Worm (Caenorhabditis elegans) whole organism, L1 larva: Measurements from ENCODE around the gene K11H3.2.

Source experiments
- C16A3.4 ChIP-seq: fragments of 150-350 bp; optimal IDR thresholded peaks from 2 replicates; lab custom pipeline; 2014; ENCODE audit warnings: missing biosample characterization, missing genetic modification characterization
- F16B12.6 ChIP-seq: fragments of 150-350 bp; optimal IDR thresholded peaks from 2 replicates; lab custom pipeline; 2014; ENCODE audit warnings: missing biosample characterization, missing genetic modification characterization
- aha-1 ChIP-seq: fragments of 150-350 bp; optimal IDR thresholded peaks from 2 replicates; lab custom pipeline; 2014; ENCODE audit warnings: missing biosample characterization, missing genetic modification characterization
- aly-2 ChIP-seq: fragments of 150-350 bp; optimal IDR thresholded peaks from 2 replicates; lab custom pipeline; 2014; ENCODE audit warnings: missing biosample characterization, missing genetic modification characterization
- blmp-1 ChIP-seq: fragments of 150-350 bp; optimal IDR thresholded peaks from 2 replicates; lab custom pipeline; 2014; ENCODE audit warnings: missing biosample characterization, missing genetic modification characterization
- ceh-82 ChIP-seq, 3 experiments: fragments of 150-350 bp in 1 of 3; sonication (generic microtip) in 2 of 3; optimal IDR thresholded peaks; 2 replicates each; lab custom pipeline; 2014 to 2017; ENCODE audit warnings: missing biosample characterization in 3 of 3, missing genetic modification characterization in 3 of 3
- dpl-1 ChIP-seq, 3 experiments: fragments of 150-350 bp in 2 of 3; sonication (generic microtip) in 1 of 3; optimal IDR thresholded peaks; 2 replicates each; lab custom pipeline; 2014 to 2017; ENCODE audit warnings: missing biosample characterization in 3 of 3, missing genetic modification characterization in 3 of 3, missing genetic modification reagents in 3 of 3
- efl-1 ChIP-seq, 4 experiments: fragments of 150-350 bp; optimal IDR thresholded peaks in 3 of 4; peaks in 1 of 4; 1 replicate in 1 of 4; 2 replicates in 3 of 4; lab custom pipeline; 2014; ENCODE audit warnings: missing biosample characterization in 2 of 4, missing genetic modification characterization in 2 of 4, missing genetic modification reagents in 2 of 4
- efl-3 ChIP-seq: fragments of 200-800 bp; sonication (Bioruptor generic); optimal IDR thresholded peaks from 2 replicates; lab custom pipeline; 2018; ENCODE audit warnings: mild to moderate bottlenecking, missing genetic modification characterization, missing compliant biosample characterization
- egl-27 ChIP-seq, 2 experiments: fragments of 150-350 bp in 1 of 2; sonication (generic microtip); optimal IDR thresholded peaks; 3 replicates each; lab custom pipeline; 2017 to 2018; ENCODE audit warnings: missing biosample characterization in 2 of 2, missing genetic modification characterization in 2 of 2, missing genetic modification reagents in 2 of 2
- ets-5 ChIP-seq: fragments of 200-800 bp; sonication (Bioruptor generic); IDR thresholded peaks from 2 replicates; pipeline ENCODE4 v1.3.6; 2022; ENCODE audit warnings: missing genetic modification characterization, missing compliant biosample characterization
- fkh-10 ChIP-seq: sonication (generic microtip); optimal IDR thresholded peaks from 2 replicates; lab custom pipeline; 2017; ENCODE audit warnings: missing biosample characterization, missing genetic modification reagents, missing genetic modification characterization
- fkh-8 ChIP-seq: sonication (generic microtip); optimal IDR thresholded peaks from 2 replicates; lab custom pipeline; 2016; ENCODE audit warnings: mild to moderate bottlenecking, missing genetic modification characterization, missing compliant biosample characterization
- hlh-17 ChIP-seq: fragments of 200-800 bp; sonication (Bioruptor generic); optimal IDR thresholded peaks from 2 replicates; lab custom pipeline; 2018; ENCODE audit warnings: missing genetic modification characterization, mild to moderate bottlenecking, missing compliant biosample characterization, moderate library complexity, borderline replicate concordance
- hlh-4 ChIP-seq: sonication (generic microtip); optimal IDR thresholded peaks from 2 replicates; lab custom pipeline; 2016; ENCODE audit warnings: mild to moderate bottlenecking, missing genetic modification characterization, missing compliant biosample characterization
- isw-1 ChIP-seq: fragments of 200-800 bp; sonication (Bioruptor generic); IDR thresholded peaks from 2 replicates; pipeline ENCODE4 v1.3.6; 2022; ENCODE audit warnings: missing genetic modification characterization, missing compliant biosample characterization
- jun-1 ChIP-seq: fragments of 150-350 bp; optimal IDR thresholded peaks from 2 replicates; lab custom pipeline; 2014; ENCODE audit warnings: missing biosample characterization, missing genetic modification reagents, missing genetic modification characterization
- lin-15B ChIP-seq: fragments of 150-350 bp; sonication (generic microtip); optimal IDR thresholded peaks from 3 replicates; lab custom pipeline; 2014; ENCODE audit warnings: missing biosample characterization, missing genetic modification characterization
- lsy-2 ChIP-seq, 2 experiments: fragments of 150-350 bp; optimal IDR thresholded peaks; 2 replicates each; lab custom pipeline; 2014; ENCODE audit warnings: missing biosample characterization in 2 of 2, missing genetic modification characterization in 2 of 2
- mdl-1 ChIP-seq, 2 experiments: fragments of 150-350 bp; optimal IDR thresholded peaks; 2 replicates each; lab custom pipeline; 2014 to 2017; ENCODE audit warnings: missing biosample characterization in 2 of 2, missing genetic modification characterization in 2 of 2, inconsistent platforms in 1 of 2
- mef-2 ChIP-seq: fragments of 150-350 bp; optimal IDR thresholded peaks from 2 replicates; lab custom pipeline; 2014; ENCODE audit warnings: missing biosample characterization, missing genetic modification characterization
- mep-1 ChIP-seq: fragments of 150-350 bp; optimal IDR thresholded peaks from 2 replicates; lab custom pipeline; 2014; ENCODE audit warnings: missing biosample characterization, missing genetic modification characterization
- nhr-12 ChIP-seq: sonication (generic microtip); optimal IDR thresholded peaks from 2 replicates; lab custom pipeline; 2017; ENCODE audit warnings: missing biosample characterization, missing genetic modification characterization
- nhr-20 ChIP-seq: sonication (generic microtip); optimal IDR thresholded peaks from 2 replicates; lab custom pipeline; 2016; ENCODE audit warnings: mild to moderate bottlenecking, missing genetic modification characterization, missing compliant biosample characterization
- nhr-28 ChIP-seq: fragments of 150-350 bp; optimal IDR thresholded peaks from 2 replicates; lab custom pipeline; 2014; ENCODE audit warnings: missing biosample characterization, missing genetic modification characterization
- nhr-47 ChIP-seq: sonication (generic microtip); optimal IDR thresholded peaks from 2 replicates; lab custom pipeline; 2016; ENCODE audit warnings: mild to moderate bottlenecking, missing genetic modification characterization, moderate library complexity, missing compliant biosample characterization
- nhr-71 ChIP-seq: sonication (generic microtip); optimal IDR thresholded peaks from 2 replicates; lab custom pipeline; 2016; ENCODE audit warnings: mild to moderate bottlenecking, missing genetic modification characterization, moderate library complexity, missing compliant biosample characterization
- nhr-76 ChIP-seq: sonication (generic microtip); optimal IDR thresholded peaks from 2 replicates; lab custom pipeline; 2017; ENCODE audit warnings: missing biosample characterization, missing genetic modification characterization
- nhr-77 ChIP-seq: fragments of 150-350 bp; optimal IDR thresholded peaks from 2 replicates; lab custom pipeline; 2014; ENCODE audit warnings: missing biosample characterization, missing genetic modification characterization
- nhr-84 ChIP-seq: sonication (generic microtip); optimal IDR thresholded peaks from 2 replicates; lab custom pipeline; 2017; ENCODE audit warnings: missing biosample characterization, missing genetic modification characterization
- nhr-85 ChIP-seq: sonication (generic microtip); peaks from one replicate; lab custom pipeline; 2016; ENCODE audit warnings: missing genetic modification characterization, inconsistent platforms, missing compliant biosample characterization
- pag-3 ChIP-seq: sonication (generic microtip); optimal IDR thresholded peaks from 2 replicates; lab custom pipeline; 2017; ENCODE audit warnings: missing genetic modification characterization, mild to moderate bottlenecking, missing compliant biosample characterization, antibody characterized with exemption, borderline replicate concordance; ENCODE audit not compliant: insufficient read depth
- pax-3 ChIP-seq: fragments of 200-800 bp; sonication (Bioruptor generic); optimal IDR thresholded peaks from 2 replicates; lab custom pipeline; 2018; ENCODE audit warnings: mild to moderate bottlenecking, missing genetic modification characterization, moderate library complexity, missing compliant biosample characterization
- pqm-1 ChIP-seq: sonication (generic microtip); optimal IDR thresholded peaks from 3 replicates; lab custom pipeline; 2017; ENCODE audit warnings: missing biosample characterization, missing genetic modification characterization
- skn-1 ChIP-seq: fragments of 150-350 bp; optimal IDR thresholded peaks from 2 replicates; lab custom pipeline; 2014; ENCODE audit warnings: missing biosample characterization, missing genetic modification characterization
- snpc-4 ChIP-seq: fragments of 150-350 bp; optimal IDR thresholded peaks from 2 replicates; lab custom pipeline; 2014; ENCODE audit warnings: missing biosample characterization, missing genetic modification characterization
- snu-23 ChIP-seq: sonication (generic microtip); optimal IDR thresholded peaks from 2 replicates; lab custom pipeline; 2016; ENCODE audit warnings: missing genetic modification characterization, missing compliant biosample characterization
- sox-4 ChIP-seq: sonication (generic microtip); optimal IDR thresholded peaks from 2 replicates; lab custom pipeline; 2016; ENCODE audit warnings: missing genetic modification characterization, missing compliant biosample characterization
- sup-37 ChIP-seq: fragments of 200-800 bp; sonication (Bioruptor generic); optimal IDR thresholded peaks from 2 replicates; lab custom pipeline; 2018; ENCODE audit warnings: mild to moderate bottlenecking, missing genetic modification characterization, missing compliant biosample characterization
- tbx-2 ChIP-seq: sonication (generic microtip); optimal IDR thresholded peaks from 2 replicates; lab custom pipeline; 2016; ENCODE audit warnings: missing genetic modification characterization, missing compliant biosample characterization
- tlp-1 ChIP-seq: fragments of 150-350 bp; optimal IDR thresholded peaks from 2 replicates; lab custom pipeline; 2014; ENCODE audit warnings: missing biosample characterization, missing genetic modification characterization
- unc-130 ChIP-seq: fragments of 150-350 bp; optimal IDR thresholded peaks from 2 replicates; lab custom pipeline; 2017; ENCODE audit warnings: missing biosample characterization, missing genetic modification characterization, inconsistent platforms
- unc-30 ChIP-seq: sonication (generic microtip); optimal IDR thresholded peaks from 2 replicates; lab custom pipeline; 2017; ENCODE audit warnings: missing biosample characterization, missing genetic modification characterization
- vab-15 ChIP-seq: sonication (generic microtip); optimal IDR thresholded peaks from 2 replicates; lab custom pipeline; 2017; ENCODE audit warnings: missing genotype, mild to moderate bottlenecking, missing genetic modification characterization, missing compliant biosample characterization
- zag-1 ChIP-seq: fragments of 150-350 bp; optimal IDR thresholded peaks from 2 replicates; lab custom pipeline; 2014; ENCODE audit warnings: missing biosample characterization, missing genetic modification characterization
- zip-4 ChIP-seq: fragments of 200-800 bp; sonication (Bioruptor generic); optimal IDR thresholded peaks from 2 replicates; lab custom pipeline; 2018; ENCODE audit warnings: mild to moderate bottlenecking, missing genetic modification characterization, moderate library complexity, missing compliant biosample characterization
- ztf-11 ChIP-seq, 2 experiments: sonication (generic microtip); optimal IDR thresholded peaks; 2 replicates each; lab custom pipeline; 2016 to 2017; ENCODE audit warnings: missing genetic modification characterization in 2 of 2, missing biosample characterization in 1 of 2, missing compliant biosample characterization in 1 of 2

The K11H3.2 gene

ce11 chrIII:9832569-9832968 lies 13.6 kb upstream of the K11H3.2 start:
- no peak for TF ChIP-seq nhr-76 (tag; lab: Kevin White, UChicago)
- TF ChIP-seq tlp-1 (tag; lab: Kevin White, UChicago) = no peak
- TF ChIP-seq isw-1 (GFP tag; lab: Robert Waterston, UW) = no peak
- no peak for TF ChIP-seq aha-1
- TF ChIP-seq skn-1 (tag; lab: Kevin White, UChicago) = no peak
- no peak for TF ChIP-seq ets-5 (GFP tag; lab: Robert Waterston, UW)
- no peak for TF ChIP-seq sup-37 (GFP tag; lab: Kevin White, UChicago)
- no peak for TF ChIP-seq pqm-1 (tag; lab: Kevin White, UChicago)
- no peak for TF ChIP-seq dpl-1 (GFP tag; optimal IDR thresholded peaks at IDR 0.05; lab: Kevin White, UChicago)
- no peak for TF ChIP-seq C16A3.4 (tag; lab: Kevin White, UChicago)
- no peak for TF ChIP-seq nhr-28
- TF ChIP-seq pag-3 (tag; lab: Kevin White, UChicago) = no peak
- no peak for TF ChIP-seq hlh-17 (GFP tag; lab: Kevin White, UChicago)
- TF ChIP-seq vab-15 (tag; lab: Kevin White, UChicago) = no peak
- TF ChIP-seq tbx-2 (tag; lab: Kevin White, UChicago) = no peak
- TF ChIP-seq unc-130 = no peak
- TF ChIP-seq, all 84 proteins: peak for 0

ce11 chrIII:9834888-9835287 lies 11.3 kb upstream of the K11H3.2 start, which contains the start of gene K11H3.8:
K11H3.8 (plus strand) TSS chrIII:9835188.
- TF ChIP-seq nhr-71 (tag; lab: Kevin White, UChicago) (no peak), zip-4 (GFP tag; lab: Kevin White, UChicago) (no peak), aha-1 (no peak), snpc-4 (tag; lab: Kevin White, UChicago) (no peak), mep-1 (tag; lab: Kevin White, UChicago) (no peak), hlh-4 (tag; lab: Kevin White, UChicago) (no peak), aly-2 (no peak), fkh-10 (no peak)

DNA sequence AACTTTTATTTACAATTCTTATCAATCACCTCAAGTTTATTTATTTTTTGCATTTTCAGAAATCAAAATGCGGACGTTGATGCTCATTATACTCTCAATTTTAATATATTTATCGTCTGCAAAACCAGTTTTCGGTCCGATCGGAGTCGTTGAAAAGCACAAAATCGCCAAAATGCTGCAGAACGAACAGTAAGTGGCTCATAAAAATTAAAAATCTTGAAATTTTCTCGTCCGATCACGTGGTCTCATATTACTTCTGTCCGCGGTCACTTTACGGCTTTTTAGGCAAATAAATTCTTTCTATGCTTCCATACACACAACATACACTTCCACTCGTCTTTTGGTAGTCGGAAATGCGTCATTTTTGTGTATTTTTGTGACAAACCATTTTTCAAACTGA lies 2.5 kb upstream of the K11H3.2 start, which contains the start of gene K11H3.5:
TSS of gene K11H3.5 (plus strand) at position 54 of the 400 bp plus-strand sequence.
- TF ChIP-seq blmp-1 (no peak), fkh-10 (no peak), nhr-84 (tag; lab: Kevin White, UChicago) (no peak), pax-3 (tag; lab: Kevin White, UChicago) (no peak), efl-1 (optimal IDR thresholded peaks at IDR 0.05; lab: Kevin White, UChicago) (no peak), efl-1 (GFP tag; optimal IDR thresholded peaks at IDR 0.05 in 1 of 2; lab: Kevin White, UChicago) (peak in 1 of 2 experiments; percentile 64)
- TF ChIP-seq, all 84 proteins: peak for 1

DNA sequence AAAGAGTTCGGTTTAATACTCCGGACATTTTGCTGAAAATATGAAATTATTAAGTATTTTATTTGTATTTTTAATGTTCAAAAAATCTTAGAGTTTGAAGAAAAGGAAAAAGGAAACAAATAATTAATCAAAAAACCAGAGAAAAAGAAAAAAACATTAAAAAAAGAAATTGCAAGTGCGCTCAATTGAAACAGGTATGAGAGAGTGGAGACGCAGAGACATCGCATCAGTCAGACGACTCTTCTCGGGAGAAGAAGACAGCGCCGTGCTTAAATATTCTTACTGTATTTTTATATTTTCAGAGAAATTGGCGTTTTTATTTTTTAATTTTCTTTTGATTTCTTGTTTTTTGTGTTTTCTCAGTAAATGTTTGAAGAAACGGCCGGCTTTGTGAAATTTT lies 1.9 kb downstream of the K11H3.2 start, which contains the start of gene mrpl-36:
TSS of gene mrpl-36 (minus strand) at position 34 of the 400 bp plus-strand sequence.
- peak; percentile 30 for TF ChIP-seq nhr-20
- no peak for TF ChIP-seq fkh-8 (tag; lab: Kevin White, UChicago)
- TF ChIP-seq efl-3 (GFP tag; lab: Kevin White, UChicago) = no peak
- TF ChIP-seq F16B12.6 (tag; lab: Kevin White, UChicago) = peak; percentile 33
- TF ChIP-seq mdl-1 (tag; optimal IDR thresholded peaks at IDR 0.05; lab: Kevin White, UChicago) = peak in 1 of 2 experiments; percentile 5
- no peak for TF ChIP-seq isw-1 (GFP tag; lab: Robert Waterston, UW)
- peak; percentile 33 to 64 (median 39) for TF ChIP-seq dpl-1 (GFP tag; optimal IDR thresholded peaks at IDR 0.05; lab: Kevin White, UChicago)
- TF ChIP-seq hlh-17 (GFP tag; lab: Kevin White, UChicago) = no peak
- no peak for TF ChIP-seq jun-1 (tag; lab: Kevin White, UChicago)
- peak; percentile 46 for TF ChIP-seq nhr-71 (tag; lab: Kevin White, UChicago)
- TF ChIP-seq nhr-77 (tag; lab: Kevin White, UChicago) = no peak
- TF ChIP-seq nhr-47 = peak; percentile 17
- no peak for TF ChIP-seq ztf-11 (tag; optimal IDR thresholded peaks at IDR 0.05; lab: Kevin White, UChicago)
- TF ChIP-seq C16A3.4 (tag; lab: Kevin White, UChicago) = peak; percentile 30
- TF ChIP-seq sox-4 = no peak
- TF ChIP-seq fkh-10 = no peak
- TF ChIP-seq skn-1 (tag; lab: Kevin White, UChicago) = peak; percentile 40
- TF ChIP-seq ceh-82 (tag; optimal IDR thresholded peaks at IDR 0.05; lab: Kevin White, UChicago) = peak in 1 of 3 experiments; percentile 36
- peak; percentile 54 for TF ChIP-seq snu-23 (GFP tag; lab: Kevin White, UChicago)
- TF ChIP-seq unc-30 (tag; lab: Kevin White, UChicago) = no peak
- TF ChIP-seq nhr-12 (tag; lab: Kevin White, UChicago) = no peak
- TF ChIP-seq mef-2 (tag; lab: Kevin White, UChicago) = no peak
- TF ChIP-seq lsy-2 (tag; optimal IDR thresholded peaks at IDR 0.05; lab: Kevin White, UChicago) = peak; percentile 50 to 61
- no peak for TF ChIP-seq egl-27 (tag; optimal IDR thresholded peaks at IDR 0.05; lab: Kevin White, UChicago)
- TF ChIP-seq ets-5 (GFP tag; lab: Robert Waterston, UW) = no peak
- TF ChIP-seq zag-1 (tag; lab: Kevin White, UChicago) = no peak
- TF ChIP-seq lin-15B (tag; lab: Kevin White, UChicago) = peak; percentile 9
- TF ChIP-seq nhr-85 (tag; lab: Kevin White, UChicago) = no peak
